Worm (Caenorhabditis elegans): Measurements from ENCODE around the gene K03B4.6.
A peak's percentile ranks its signal among the peaks of the same experiment; 100 is the strongest.

The K03B4.6 gene

DNA sequence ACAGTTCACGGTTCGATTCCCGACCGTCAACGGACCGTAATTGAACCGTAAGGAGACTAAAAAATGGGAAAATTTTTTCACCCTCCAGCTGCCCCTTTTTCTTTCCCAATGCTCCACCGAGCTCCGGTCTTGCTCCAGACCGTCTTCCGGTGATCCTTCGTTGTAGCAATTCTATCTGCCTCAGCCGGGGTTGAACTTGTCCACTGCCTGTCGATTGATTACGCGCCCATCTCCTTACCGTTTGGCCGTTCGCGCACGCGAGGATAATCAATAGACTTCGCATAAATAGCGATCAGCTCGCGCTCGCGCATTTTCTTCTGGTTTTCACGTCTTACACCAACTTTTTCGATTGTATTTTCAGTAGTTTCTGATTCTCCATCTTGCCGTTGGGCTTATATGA lies 43.2 kb downstream of the K03B4.6 start:
- TF ChIP-seq scrt-1 (GFP tag; IDR thresholded peaks at IDR 0.05): 0 out of 2 replicates have a peak, but pooled peaks have one; percentile 49

- TF ChIP-seq ceh-13 (GFP tag; optimal IDR thresholded peaks at IDR 0.05): no peak
- TF ChIP-seq tbx-37 (GFP tag; conservative IDR thresholded peaks at IDR 0.05): no peak
- no peak for TF ChIP-seq flt-1 (GFP tag; IDR thresholded peaks at IDR 0.05)
- no peak for TF ChIP-seq ets-7 (tag; optimal IDR thresholded peaks at IDR 0.05)
- TF ChIP-seq hnd-1 (tag; optimal IDR thresholded peaks at IDR 0.05): no peak
- TF ChIP-seq B0310.2 (tag; optimal IDR thresholded peaks at IDR 0.05): no peak
- no peak for TF ChIP-seq hmbx-1 (tag; optimal IDR thresholded peaks at IDR 0.05)
- TF ChIP-seq F13C5.2 (tag; optimal IDR thresholded peaks at IDR 0.05): no peak
Measured at ce11 chrV:4630267-4630666, 45.7 kb downstream of the K03B4.6 start.

DNA sequence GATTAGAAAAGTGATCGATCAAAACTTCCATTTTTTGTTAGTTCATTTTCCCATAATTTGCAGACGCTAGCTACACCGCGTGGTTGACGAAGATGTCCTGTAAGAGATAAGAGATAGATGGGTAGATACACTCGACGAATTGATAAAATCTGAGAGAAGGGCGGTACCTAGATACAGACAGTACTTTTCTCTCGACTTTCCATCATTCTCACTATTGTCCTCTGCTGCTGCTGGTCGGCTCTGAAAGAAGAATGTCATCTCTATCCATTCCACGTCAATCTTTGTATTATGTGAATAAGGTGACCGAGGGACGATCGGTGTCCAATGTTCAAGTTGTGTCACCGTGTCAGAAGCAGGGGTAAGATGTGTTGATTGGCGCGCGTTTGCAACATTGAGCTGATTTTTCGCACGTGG lies 47.5 kb downstream of the K03B4.6 start, which contains the start of gene pmt-2:
TSS of gene pmt-2 (plus strand) at position 64 of the 414 bp plus-strand sequence.
- TF ChIP-seq ets-7 (tag; optimal IDR thresholded peaks at IDR 0.05) (no peak), aly-1 (tag; optimal IDR thresholded peaks at IDR 0.05) (no peak), tbx-37 (GFP tag; conservative IDR thresholded peaks at IDR 0.05) (no peak), F13C5.2 (tag; optimal IDR thresholded peaks at IDR 0.05) (no peak), sea-1 (GFP tag; conservative IDR thresholded peaks at IDR 0.05) (no peak), hmbx-1 (tag; optimal IDR thresholded peaks at IDR 0.05) (no peak), ceh-13 (GFP tag; optimal IDR thresholded peaks at IDR 0.05) (no peak), B0310.2 (tag; optimal IDR thresholded peaks at IDR 0.05) (no peak), hmg-4 (GFP tag; optimal IDR thresholded peaks at IDR 0.05) (no peak), ceh-36 (tag; optimal IDR thresholded peaks at IDR 0.05) (no peak), scrt-1 (GFP tag; IDR thresholded peaks at IDR 0.05) (no peak), hnd-1 (tag; optimal IDR thresholded peaks at IDR 0.05) (no peak), flt-1 (GFP tag; IDR thresholded peaks at IDR 0.05) (no peak), pes-1 (GFP tag; IDR thresholded peaks at IDR 0.05) (no peak), ama-1 (optimal IDR thresholded peaks at IDR 0.05) (no peak), tra-4 (tag; optimal IDR thresholded peaks at IDR 0.05) (no peak)

- TF ChIP-seq ceh-13 (GFP tag; optimal IDR thresholded peaks at IDR 0.05) (no peak), ama-1 (optimal IDR thresholded peaks at IDR 0.05) (no peak), hnd-1 (tag; optimal IDR thresholded peaks at IDR 0.05) (no peak), F13C5.2 (tag; optimal IDR thresholded peaks at IDR 0.05) (no peak)
Measured at ce11 chrV:4626344-4626743, 49.6 kb downstream of the K03B4.6 start.

Measured in whole organism, early embryonic.